Worm (Caenorhabditis elegans) whole organism, L4 larva: ENCODE results near the gene C50F7.6.

ENCODE experiments used
- F10B5.3 ChIP-seq: sonication (generic microtip); optimal IDR thresholded peaks from 2 replicates; lab custom pipeline; 2016; ENCODE audit warnings: mild to moderate bottlenecking, missing genetic modification characterization, missing compliant biosample characterization
- F44E2.7 ChIP-seq: fragments of 200-800 bp; sonication (Bioruptor generic); IDR thresholded peaks from 2 replicates; pipeline ENCODE4 v2.1.2; 2022; ENCODE audit warnings: missing genetic modification characterization, missing compliant biosample characterization
- F49E8.2 ChIP-seq: sonication (generic microtip); optimal IDR thresholded peaks from 2 replicates; lab custom pipeline; 2016; ENCODE audit warnings: missing compliant biosample characterization, mild to moderate bottlenecking, missing genetic modification characterization, borderline replicate concordance
- T20F7.1 ChIP-seq: fragments of 200-800 bp; sonication (Bioruptor generic); optimal IDR thresholded peaks from 2 replicates; lab custom pipeline; 2018; ENCODE audit warnings: mild to moderate bottlenecking, missing genetic modification characterization, missing compliant biosample characterization
- aly-2 ChIP-seq: sonication (generic microtip); optimal IDR thresholded peaks from 2 replicates; lab custom pipeline; 2018; ENCODE audit warnings: missing biosample characterization, missing genetic modification characterization
- arid-1 ChIP-seq: fragments of 200-800 bp; sonication (Bioruptor generic); conservative IDR thresholded peaks from 2 replicates; pipeline ENCODE4 v1.3.6; 2022; ENCODE audit warnings: missing genetic modification reagents, missing genetic modification characterization, missing compliant biosample characterization
- ceh-32 ChIP-seq: sonication (generic microtip); optimal IDR thresholded peaks from 2 replicates; lab custom pipeline; 2016; ENCODE audit warnings: mild to moderate bottlenecking, missing genetic modification characterization, missing compliant biosample characterization; ENCODE audit not compliant: poor library complexity
- ceh-44 ChIP-seq: fragments of 200-800 bp; sonication (Bioruptor generic); IDR thresholded peaks from 2 replicates; pipeline ENCODE4 v1.3.6; 2022; ENCODE audit warnings: missing genetic modification reagents, missing genetic modification characterization, missing compliant biosample characterization
- ceh-62 ChIP-seq: sonication (generic microtip); optimal IDR thresholded peaks from 2 replicates; lab custom pipeline; 2017; ENCODE audit warnings: missing biosample characterization, missing genetic modification characterization
- ces-1 ChIP-seq: fragments of 150-350 bp; sonication (generic microtip); optimal IDR thresholded peaks from 4 replicates; lab custom pipeline; 2014; ENCODE audit warnings: missing biosample characterization, missing genetic modification reagents, missing genetic modification characterization
- ctbp-1 ChIP-seq: fragments of 200-800 bp; sonication (Bioruptor generic); IDR thresholded peaks from 2 replicates; pipeline ENCODE4 v1.3.6; 2022; ENCODE audit warnings: missing genetic modification reagents, missing genetic modification characterization, missing compliant biosample characterization
- daf-16 ChIP-seq, 3 experiments: sonication (generic microtip); optimal IDR thresholded peaks; 2 replicates each; lab custom pipeline; 2016 to 2017; ENCODE audit warnings: missing genetic modification characterization in 3 of 3, missing genetic modification reagents in 3 of 3, mild to moderate bottlenecking in 2 of 3, missing compliant biosample characterization in 2 of 3, missing biosample characterization in 1 of 3, moderate library complexity in 1 of 3
- daf-19 ChIP-seq: fragments of 200-800 bp; sonication (Bioruptor generic); conservative IDR thresholded peaks from 2 replicates; pipeline ENCODE4 v1.3.6; 2022; ENCODE audit warnings: missing genetic modification characterization, missing compliant biosample characterization
- dmd-6 ChIP-seq: fragments of 200-800 bp; sonication (Bioruptor generic); IDR thresholded peaks from 2 replicates; pipeline ENCODE4 v1.3.6; 2022; ENCODE audit warnings: missing genetic modification reagents, missing genetic modification characterization, missing compliant biosample characterization
- dpl-1 ChIP-seq: fragments of 150-350 bp; optimal IDR thresholded peaks from 2 replicates; lab custom pipeline; 2014; ENCODE audit warnings: missing biosample characterization, missing genetic modification reagents, missing genetic modification characterization
- duxl-1 ChIP-seq: sonication (generic microtip); optimal IDR thresholded peaks from 2 replicates; lab custom pipeline; 2016; ENCODE audit warnings: mild to moderate bottlenecking, missing genetic modification characterization, moderate library complexity, missing compliant biosample characterization; ENCODE audit not compliant: poor library complexity
- dve-1 ChIP-seq: sonication (generic microtip); optimal IDR thresholded peaks from 2 replicates; lab custom pipeline; 2017; ENCODE audit warnings: antibody characterized with exemption, mild to moderate bottlenecking, missing genetic modification characterization, missing compliant biosample characterization; ENCODE audit not compliant: insufficient read depth
- fkh-10 ChIP-seq: fragments of 150-350 bp; optimal IDR thresholded peaks from 2 replicates; lab custom pipeline; 2014; ENCODE audit warnings: missing biosample characterization, missing genetic modification reagents, missing genetic modification characterization
- lim-7 ChIP-seq: fragments of 200-800 bp; sonication (Bioruptor generic); IDR thresholded peaks from 2 replicates; pipeline ENCODE4 v1.3.6; 2022; ENCODE audit warnings: missing genetic modification characterization, missing compliant biosample characterization
- lin-15B ChIP-seq: fragments of 150-350 bp; sonication (generic microtip); optimal IDR thresholded peaks from 3 replicates; lab custom pipeline; 2014; ENCODE audit warnings: missing biosample characterization, missing genetic modification characterization
- lin-29 ChIP-seq: fragments of 200-800 bp; sonication (Bioruptor generic); IDR thresholded peaks from 2 replicates; pipeline ENCODE4 v1.3.6; 2022; ENCODE audit warnings: missing genetic modification reagents, missing genetic modification characterization, missing compliant biosample characterization
- lir-3 ChIP-seq: sonication (generic microtip); optimal IDR thresholded peaks from 2 replicates; lab custom pipeline; 2016; ENCODE audit warnings: mild to moderate bottlenecking, missing genetic modification characterization, missing compliant biosample characterization
- lsy-2 ChIP-seq, 2 experiments: fragments of 150-350 bp in 1 of 2; sonication (generic microtip) in 1 of 2; optimal IDR thresholded peaks; 2 replicates each; lab custom pipeline; 2014 to 2017; ENCODE audit warnings: missing biosample characterization in 2 of 2, missing genetic modification characterization in 2 of 2
- madf-9 ChIP-seq: fragments of 200-800 bp; sonication (Bioruptor generic); conservative IDR thresholded peaks from 2 replicates; pipeline ENCODE4 v1.3.6; 2022; ENCODE audit warnings: missing genetic modification reagents, missing genetic modification characterization, missing compliant biosample characterization
- mdt-29 ChIP-seq: fragments of 200-800 bp; sonication (Bioruptor generic); IDR thresholded peaks from 2 replicates; pipeline ENCODE4 v1.3.6; 2022; ENCODE audit warnings: missing genetic modification reagents, missing genetic modification characterization, missing compliant biosample characterization
- mes-2 ChIP-seq: sonication (generic microtip); optimal IDR thresholded peaks from 2 replicates; lab custom pipeline; 2016; ENCODE audit warnings: missing genotype, mild to moderate bottlenecking, missing genetic modification characterization, missing compliant biosample characterization; ENCODE audit not compliant: poor library complexity, severe bottlenecking
- mxl-2 ChIP-seq: fragments of 200-800 bp; sonication (Bioruptor generic); conservative IDR thresholded peaks from 2 replicates; pipeline ENCODE4 v1.3.6; 2022; ENCODE audit warnings: missing genetic modification reagents, missing genetic modification characterization, missing compliant biosample characterization
- nhr-28 ChIP-seq: fragments of 150-350 bp; optimal IDR thresholded peaks from 2 replicates; lab custom pipeline; 2014; ENCODE audit warnings: missing biosample characterization, missing genetic modification characterization
- nhr-6 ChIP-seq: fragments of 150-350 bp; optimal IDR thresholded peaks from 2 replicates; lab custom pipeline; 2014; ENCODE audit warnings: missing biosample characterization, missing genetic modification characterization
- pqm-1 ChIP-seq: sonication (generic microtip); optimal IDR thresholded peaks from 2 replicates; lab custom pipeline; 2017; ENCODE audit warnings: missing biosample characterization, missing genetic modification characterization
- rbr-2 ChIP-seq: sonication (generic microtip); optimal IDR thresholded peaks from 2 replicates; lab custom pipeline; 2016; ENCODE audit warnings: missing genotype, missing genetic modification characterization, missing compliant biosample characterization
- set-16 ChIP-seq: fragments of 200-800 bp; sonication (Bioruptor generic); IDR thresholded peaks from 2 replicates; pipeline ENCODE4 v1.3.6; 2022; ENCODE audit warnings: missing genetic modification reagents, missing genetic modification characterization, missing compliant biosample characterization
- skn-1 ChIP-seq: fragments of 150-350 bp; optimal IDR thresholded peaks from 2 replicates; lab custom pipeline; 2014; ENCODE audit warnings: missing biosample characterization, missing genetic modification characterization
- spr-3 ChIP-seq: fragments of 200-800 bp; sonication (Bioruptor generic); optimal IDR thresholded peaks from 2 replicates; lab custom pipeline; 2018; ENCODE audit warnings: mild to moderate bottlenecking, missing genetic modification characterization, missing compliant biosample characterization
- tag-97 ChIP-seq: fragments of 200-800 bp; sonication (Bioruptor generic); IDR thresholded peaks from 2 replicates; pipeline ENCODE4 v1.3.6; 2022; ENCODE audit warnings: missing genetic modification characterization, missing compliant biosample characterization
- unc-130 ChIP-seq: sonication (generic microtip); optimal IDR thresholded peaks from 2 replicates; lab custom pipeline; 2016; ENCODE audit warnings: missing genetic modification reagents, missing genetic modification characterization, missing compliant biosample characterization
- unc-39 ChIP-seq: sonication (generic microtip); optimal IDR thresholded peaks from 2 replicates; lab custom pipeline; 2017; ENCODE audit warnings: missing biosample characterization, missing genetic modification characterization
- unc-62 ChIP-seq, 3 experiments: fragments of 150-350 bp in 1 of 3; sonication (generic microtip); optimal IDR thresholded peaks in 2 of 3; peaks in 1 of 3; 1 replicate in 1 of 3; 2 replicates in 2 of 3; lab custom pipeline; 2014 to 2017; ENCODE audit warnings: missing biosample characterization in 3 of 3, missing genetic modification characterization in 3 of 3, missing genetic modification reagents in 3 of 3, missing genotype in 1 of 3
- vab-7 ChIP-seq: fragments of 200-800 bp; sonication (Bioruptor generic); IDR thresholded peaks from 2 replicates; pipeline ENCODE4 v1.3.6; 2022; ENCODE audit warnings: missing genetic modification reagents, missing genetic modification characterization, missing compliant biosample characterization
- zip-2 ChIP-seq: fragments of 150-350 bp; optimal IDR thresholded peaks from 2 replicates; lab custom pipeline; 2014; ENCODE audit warnings: missing biosample characterization, missing genetic modification characterization
- ztf-7 ChIP-seq: fragments of 150-350 bp; optimal IDR thresholded peaks from 2 replicates; lab custom pipeline; 2014; ENCODE audit warnings: missing biosample characterization, missing genetic modification characterization

C50F7.6 gene

ce11 chrIV:7753108-7753507 is 30.1 kb upstream of the C50F7.6 start, which contains the start of gene col-14:
Gene col-14, plus strand, starts transcription at chrIV:7753408.
- no peak for TF ChIP-seq nhr-6 (tag; lab: Kevin White, UChicago)
- TF ChIP-seq ceh-62 (tag; lab: Kevin White, UChicago) = no peak
- no peak for TF ChIP-seq mxl-2 (GFP tag; lab: Robert Waterston, UW)
- TF ChIP-seq F49E8.2 (tag; lab: Kevin White, UChicago) = no peak
- no peak for TF ChIP-seq T20F7.1 (GFP tag; lab: Kevin White, UChicago)
- no peak for TF ChIP-seq ceh-44
- no peak for TF ChIP-seq daf-16 (GFP tag; optimal IDR thresholded peaks at IDR 0.05; lab: Kevin White, UChicago)
- TF ChIP-seq daf-16 (tag; optimal IDR thresholded peaks at IDR 0.05; lab: Kevin White, UChicago) = no peak
- no peak for TF ChIP-seq duxl-1
- no peak for TF ChIP-seq ces-1 (GFP tag; lab: Kevin White, UChicago)
- TF ChIP-seq ceh-32 (tag; lab: Kevin White, UChicago) = no peak
- no peak for TF ChIP-seq arid-1 (GFP tag; lab: Robert Waterston, UW)
- no peak for TF ChIP-seq daf-19 (GFP tag; lab: Robert Waterston, UW)

ce11 chrIV:7747838-7748237 is 24.8 kb upstream of the C50F7.6 start, which contains the start of gene klo-1:
Gene klo-1, minus strand, starts transcription at chrIV:7748225.
- TF ChIP-seq zip-2 (tag; lab: Kevin White, UChicago) (no peak), lir-3 (tag; lab: Kevin White, UChicago) (no peak), lsy-2 (tag; optimal IDR thresholded peaks at IDR 0.05; lab: Kevin White, UChicago) (no peak), dve-1 (no peak), F10B5.3 (tag; lab: Kevin White, UChicago) (no peak), pqm-1 (tag; lab: Kevin White, UChicago) (peak; percentile 96), daf-16 (GFP tag; optimal IDR thresholded peaks at IDR 0.05; lab: Kevin White, UChicago) (no peak), daf-16 (tag; optimal IDR thresholded peaks at IDR 0.05; lab: Kevin White, UChicago) (peak; percentile 93), ceh-32 (tag; lab: Kevin White, UChicago) (no peak), dmd-6 (GFP tag; lab: Robert Waterston, UW) (peak; percentile 7; the same call in 1 of the 2 replicates), madf-9 (GFP tag; lab: Robert Waterston, UW) (no peak), mes-2 (tag; lab: Kevin White, UChicago) (no peak), fkh-10 (GFP tag; lab: Kevin White, UChicago) (no peak), unc-62 (GFP tag; optimal IDR thresholded peaks at IDR 0.05 in 1 of 2; lab: Kevin White, UChicago) (peak in 1 of 2 experiments; percentile 26), unc-62 (tag; optimal IDR thresholded peaks at IDR 0.05; lab: Kevin White, UChicago) (no peak), F49E8.2 (tag; lab: Kevin White, UChicago) (no peak), skn-1 (tag; lab: Kevin White, UChicago) (no peak), nhr-28 (tag; lab: Kevin White, UChicago) (peak; percentile 80), spr-3 (no peak)

ce11 chrIV:7743539-7743938 is 20.5 kb upstream of the C50F7.6 start, which contains the start of gene npr-35:
Gene npr-35, plus strand, starts transcription at chrIV:7743839.
- no peak for TF ChIP-seq tag-97 (GFP tag; lab: Robert Waterston, UW)
- peak in 1 of 2 experiments; percentile 80 for TF ChIP-seq unc-62 (GFP tag; optimal IDR thresholded peaks at IDR 0.05 in 1 of 2; lab: Kevin White, UChicago)
- no peak for TF ChIP-seq unc-62 (tag; optimal IDR thresholded peaks at IDR 0.05; lab: Kevin White, UChicago)
- no peak for TF ChIP-seq ceh-62 (tag; lab: Kevin White, UChicago)
- TF ChIP-seq, all 104 proteins: peak for 1

- TF ChIP-seq rbr-2 (tag; lab: Kevin White, UChicago) (no peak), F44E2.7 (GFP tag; lab: Robert Waterston, UW) (no peak), dpl-1 (GFP tag; lab: Kevin White, UChicago) (no peak), lin-29 (no peak), ctbp-1 (GFP tag; lab: Robert Waterston, UW) (no peak), vab-7 (GFP tag; lab: Robert Waterston, UW) (no peak), aly-2 (tag; lab: Kevin White, UChicago) (no peak), mdt-29 (GFP tag; lab: Robert Waterston, UW) (no peak), unc-130 (GFP tag; lab: Kevin White, UChicago) (no peak), lin-15B (tag; lab: Kevin White, UChicago) (no peak), set-16 (GFP tag; lab: Robert Waterston, UW) (no peak), unc-39 (no peak), daf-19 (GFP tag; lab: Robert Waterston, UW) (no peak), ztf-7 (tag; lab: Kevin White, UChicago) (no peak), lim-7 (GFP tag; lab: Robert Waterston, UW) (no peak)
These were observed 13.6 kb upstream of the C50F7.6 start for ce11 chrIV:7736616-7737015.
